Fruit fly (Drosophila melanogaster) whole organism, embryonic: ENCODE measurements around the gene CG13248.
A peak's percentile ranks its signal among the peaks of the same experiment; 100 is the strongest.

Source experiments
- Ada2b ChIP-seq: fragments of 200-800 bp; sonication (Bioruptor generic); IDR thresholded peaks from 2 replicates; pipeline ENCODE4 v1.3.6; 2022; ENCODE audit warnings: missing biosample characterization, missing genetic modification characterization
- Atf-2 ChIP-seq: fragments of 200-800 bp; sonication (Bioruptor generic); optimal IDR thresholded peaks from 2 replicates; lab custom pipeline; 2016; ENCODE audit warnings: missing biosample characterization, missing genetic modification characterization
- Atf6 ChIP-seq: fragments of 200-800 bp; sonication (Bioruptor generic); IDR thresholded peaks from 2 replicates; pipeline ENCODE4 v1.3.6; 2022; ENCODE audit warnings: missing biosample characterization, missing genetic modification characterization
- CG10321 ChIP-seq: fragments of 200-800 bp; sonication (Bioruptor generic); IDR thresholded peaks from 2 replicates; pipeline ENCODE4 v1.3.6; 2022; ENCODE audit warnings: missing biosample characterization, missing genetic modification characterization
- CG10654 ChIP-seq: fragments of 200-800 bp; sonication (Bioruptor generic); optimal IDR thresholded peaks from 2 replicates; lab custom pipeline; 2016; ENCODE audit warnings: missing biosample characterization, missing genetic modification characterization
- CG11085 ChIP-seq: fragments of 200-800 bp; sonication (Bioruptor generic); IDR thresholded peaks from 2 replicates; pipeline ENCODE4 v1.3.6; 2022; ENCODE audit warnings: missing biosample characterization, missing genetic modification characterization
- CG11247 ChIP-seq: fragments of 200-800 bp; sonication (Bioruptor generic); IDR thresholded peaks from 2 replicates; pipeline ENCODE4 v1.3.6; 2022; ENCODE audit warnings: missing biosample characterization, missing genetic modification characterization
- CG12659 ChIP-seq: fragments of 200-800 bp; sonication (Bioruptor generic); optimal IDR thresholded peaks from 3 replicates; lab custom pipeline; 2017; ENCODE audit warnings: mild to moderate bottlenecking, missing biosample characterization, missing genetic modification reagents, missing genetic modification characterization
- CG14441 ChIP-seq: fragments of 200-800 bp; sonication (Bioruptor generic); IDR thresholded peaks from 2 replicates; pipeline ENCODE4 v1.3.6; 2022; ENCODE audit warnings: missing biosample characterization, missing genetic modification characterization
- CG14710 ChIP-seq: fragments of 200-800 bp; sonication (Bioruptor generic); optimal IDR thresholded peaks from 3 replicates; lab custom pipeline; 2019; ENCODE audit warnings: missing biosample characterization, mild to moderate bottlenecking, missing genetic modification characterization, moderate library complexity
- CG14860 ChIP-seq: fragments of 200-800 bp; sonication (Bioruptor generic); IDR thresholded peaks from 3 replicates; pipeline ENCODE4 v1.3.6; 2022; ENCODE audit warnings: missing biosample characterization, missing genetic modification characterization; ENCODE audit not compliant: partially characterized antibody
- CG15479 ChIP-seq: fragments of 200-800 bp; sonication (Bioruptor generic); optimal IDR thresholded peaks from 3 replicates; lab custom pipeline; 2019; ENCODE audit warnings: missing biosample characterization, mild to moderate bottlenecking, missing genetic modification characterization, moderate library complexity
- CG17359 ChIP-seq: fragments of 200-800 bp; sonication (Bioruptor generic); optimal IDR thresholded peaks from 3 replicates; lab custom pipeline; 2018; ENCODE audit warnings: missing biosample characterization, mild to moderate bottlenecking, missing genetic modification characterization, moderate library complexity
- CG18619 ChIP-seq: fragments of 200-800 bp; sonication (Bioruptor generic); optimal IDR thresholded peaks from 3 replicates; lab custom pipeline; 2017; ENCODE audit warnings: missing biosample characterization, mild to moderate bottlenecking, missing genetic modification characterization
- CG2202 ChIP-seq: fragments of 200-800 bp; sonication (Bioruptor generic); optimal IDR thresholded peaks from 2 replicates; lab custom pipeline; 2018; ENCODE audit warnings: missing biosample characterization, mild to moderate bottlenecking, missing genetic modification characterization
- CG31365 ChIP-seq: fragments of 200-800 bp; sonication (Bioruptor generic); optimal IDR thresholded peaks from 2 replicates; lab custom pipeline; 2018; ENCODE audit warnings: missing biosample characterization, mild to moderate bottlenecking, missing genetic modification characterization
- CG33557 ChIP-seq: fragments of 200-800 bp; sonication (Bioruptor generic); optimal IDR thresholded peaks from 2 replicates; lab custom pipeline; 2019; ENCODE audit warnings: missing biosample characterization, mild to moderate bottlenecking, missing genetic modification characterization, moderate library complexity
- Dad ChIP-seq: fragments of 200-800 bp; sonication (Bioruptor generic); optimal IDR thresholded peaks from 3 replicates; lab custom pipeline; 2016; ENCODE audit warnings: missing biosample characterization, missing genetic modification characterization
- Dbx ChIP-seq: fragments of 200-800 bp; sonication (Bioruptor generic); IDR thresholded peaks from 3 replicates; pipeline ENCODE4 v1.3.6; 2022; ENCODE audit warnings: missing biosample characterization, missing genetic modification characterization
- Drgx ChIP-seq: fragments of 200-800 bp; sonication (Bioruptor generic); IDR thresholded peaks from 2 replicates; pipeline ENCODE4 v1.3.6; 2022; ENCODE audit warnings: missing biosample characterization, missing genetic modification characterization
- Fer1 ChIP-seq: fragments of 200-800 bp; sonication (Bioruptor generic); optimal IDR thresholded peaks from 2 replicates; lab custom pipeline; 2017; ENCODE audit warnings: missing biosample characterization, mild to moderate bottlenecking, missing genetic modification characterization
- Fer2 ChIP-seq: fragments of 200-800 bp; sonication (Bioruptor generic); optimal IDR thresholded peaks from 2 replicates; lab custom pipeline; 2018; ENCODE audit warnings: missing biosample characterization, mild to moderate bottlenecking, missing genetic modification characterization, moderate library complexity
- Gug ChIP-seq: fragments of 200-800 bp; sonication (Bioruptor generic); IDR thresholded peaks from 4 replicates; pipeline ENCODE4 v1.3.6; 2022; ENCODE audit warnings: missing biosample characterization, missing genetic modification characterization
- Hand ChIP-seq: fragments of 200-800 bp; sonication (Bioruptor generic); optimal IDR thresholded peaks from 2 replicates; lab custom pipeline; 2017; ENCODE audit warnings: mild to moderate bottlenecking, missing biosample characterization, missing genetic modification reagents, missing genetic modification characterization
- Kr ChIP-seq: fragments of 200-800 bp; sonication (Bioruptor generic); optimal IDR thresholded peaks from 2 replicates; lab custom pipeline; 2017; ENCODE audit warnings: missing biosample characterization, mild to moderate bottlenecking, missing genetic modification characterization
- Meics ChIP-seq: fragments of 200-800 bp; sonication (Bioruptor generic); optimal IDR thresholded peaks from 2 replicates; lab custom pipeline; 2017; ENCODE audit warnings: missing biosample characterization, mild to moderate bottlenecking, missing genetic modification characterization
- Poxn ChIP-seq: fragments of 200-800 bp; sonication (Bioruptor generic); IDR thresholded peaks from 2 replicates; pipeline ENCODE4 v1.3.6; 2022; ENCODE audit warnings: missing biosample characterization, missing genetic modification characterization
- Ptx1 ChIP-seq: fragments of 200-800 bp; sonication (Bioruptor generic); IDR thresholded peaks from 2 replicates; pipeline ENCODE4 v1.3.6; 2022; ENCODE audit warnings: missing biosample characterization, missing genetic modification characterization
- Sox102F ChIP-seq: fragments of 200-800 bp; sonication (Bioruptor generic); optimal IDR thresholded peaks from 2 replicates; lab custom pipeline; 2018; ENCODE audit warnings: missing biosample characterization, mild to moderate bottlenecking, missing genetic modification characterization, moderate library complexity
- bcd ChIP-seq: fragments of 200-800 bp; sonication (Bioruptor generic); optimal IDR thresholded peaks from 2 replicates; lab custom pipeline; 2017; ENCODE audit warnings: missing biosample characterization, mild to moderate bottlenecking, missing genetic modification characterization
- croc ChIP-seq: fragments of 200-800 bp; sonication (Bioruptor generic); conservative IDR thresholded peaks from 3 replicates; pipeline ENCODE4 v1.3.6; 2022; ENCODE audit warnings: missing biosample characterization, missing genetic modification characterization
- dmrt99B ChIP-seq: fragments of 200-800 bp; sonication (Bioruptor generic); optimal IDR thresholded peaks from 2 replicates; lab custom pipeline; 2018; ENCODE audit warnings: missing biosample characterization, mild to moderate bottlenecking, missing genetic modification characterization, moderate library complexity
- fd3F ChIP-seq: fragments of 200-800 bp; sonication (Bioruptor generic); optimal IDR thresholded peaks from 2 replicates; lab custom pipeline; 2018; ENCODE audit warnings: missing biosample characterization, mild to moderate bottlenecking, missing genetic modification characterization, moderate library complexity
- fd64A ChIP-seq: fragments of 200-800 bp; sonication (Bioruptor generic); optimal IDR thresholded peaks from 3 replicates; lab custom pipeline; 2018; ENCODE audit warnings: missing biosample characterization, mild to moderate bottlenecking, missing genetic modification characterization
- gcm2 ChIP-seq: fragments of 200-800 bp; sonication (Bioruptor generic); optimal IDR thresholded peaks from 2 replicates; lab custom pipeline; 2016; ENCODE audit warnings: missing biosample characterization, missing genetic modification characterization
- grau ChIP-seq: fragments of 200-800 bp; optimal IDR thresholded peaks from 3 replicates; lab custom pipeline; 2019; ENCODE audit warnings: missing biosample characterization, mild to moderate bottlenecking, missing genetic modification characterization, moderate library complexity
- insv ChIP-seq, 2 experiments: fragments of 200-800 bp; sonication (Bioruptor generic); optimal IDR thresholded peaks; 3 replicates each; lab custom pipeline; 2016 to 2018; ENCODE audit warnings: missing biosample characterization in 2 of 2, missing genetic modification characterization in 2 of 2
- jing ChIP-seq: fragments of 200-800 bp; sonication (Bioruptor generic); optimal IDR thresholded peaks from 2 replicates; lab custom pipeline; 2018; ENCODE audit warnings: missing biosample characterization, mild to moderate bottlenecking, missing genetic modification characterization
- kah ChIP-seq: fragments of 200-800 bp; sonication (Bioruptor generic); optimal IDR thresholded peaks from 2 replicates; lab custom pipeline; 2018; ENCODE audit warnings: missing biosample characterization, mild to moderate bottlenecking, missing genetic modification characterization
- lola ChIP-seq, 3 experiments: fragments of >200 bp in 2 of 3; fragments of 200-800 bp in 1 of 3; sonication (Bioruptor generic) in 1 of 3; optimal IDR thresholded peaks; 2 replicates each; lab custom pipeline; 2017 to 2019; ENCODE audit warnings: missing biosample characterization in 3 of 3, missing genetic modification characterization in 3 of 3, mild to moderate bottlenecking in 1 of 3, moderate library complexity in 1 of 3
- maf-S ChIP-seq: fragments of 200-800 bp; sonication (Bioruptor generic); optimal IDR thresholded peaks from 2 replicates; lab custom pipeline; 2016; ENCODE audit warnings: missing biosample characterization, missing genetic modification characterization
- phol ChIP-seq: fragments of 200-800 bp; sonication (Bioruptor generic); optimal IDR thresholded peaks from 3 replicates; lab custom pipeline; 2018; ENCODE audit warnings: missing biosample characterization, mild to moderate bottlenecking, missing genetic modification characterization, moderate library complexity
- pros ChIP-seq: fragments of 200-800 bp; sonication (Bioruptor generic); optimal IDR thresholded peaks from 3 replicates; lab custom pipeline; 2019; ENCODE audit warnings: missing biosample characterization, mild to moderate bottlenecking, missing genetic modification characterization, moderate library complexity
- ranshi ChIP-seq: fragments of 200-800 bp; sonication (Bioruptor generic); IDR thresholded peaks from 2 replicates; pipeline ENCODE4 v1.3.6; 2022; ENCODE audit warnings: missing biosample characterization, missing genetic modification characterization
- salm ChIP-seq: fragments of 200-800 bp; sonication (Bioruptor generic); optimal IDR thresholded peaks from 2 replicates; lab custom pipeline; 2018; ENCODE audit warnings: missing biosample characterization, mild to moderate bottlenecking, missing genetic modification characterization
- sens-2 ChIP-seq: fragments of 200-800 bp; sonication (Bioruptor generic); IDR thresholded peaks from 2 replicates; pipeline ENCODE4 v1.3.6; 2022; ENCODE audit warnings: missing biosample characterization, missing genetic modification characterization
- sug ChIP-seq: fragments of 200-800 bp; optimal IDR thresholded peaks from 2 replicates; lab custom pipeline; 2019; ENCODE audit warnings: missing biosample characterization, mild to moderate bottlenecking, missing genetic modification characterization, moderate library complexity
- tap ChIP-seq: fragments of 200-800 bp; optimal IDR thresholded peaks from 3 replicates; lab custom pipeline; 2019; ENCODE audit warnings: missing biosample characterization, mild to moderate bottlenecking, missing genetic modification characterization, moderate library complexity

The CG13248 gene

dm6 chr3L:20444815-20445519 is 34.6 kb upstream of the CG13248 start (continued):
- peak; percentile 94 for TF ChIP-seq CG14441 (GFP tag; lab: Robert Waterston, UW)
- TF ChIP-seq Ada2b, result peak; percentile 94
- no peak for TF ChIP-seq CG15479
- TF ChIP-seq sens-2, result peak; percentile 72
- peak; percentile 75 for TF ChIP-seq croc (GFP tag; lab: Robert Waterston, UW)
- no peak for TF ChIP-seq Kr (GFP tag; lab: Kevin White, UChicago)
- TF ChIP-seq Fer1 (GFP tag; lab: Kevin White, UChicago), result peak; percentile 81
- TF ChIP-seq kah (GFP tag; lab: Kevin White, UChicago), result peak; percentile 58
- TF ChIP-seq jing (GFP tag; lab: Kevin White, UChicago), result peak; percentile 53
- TF ChIP-seq maf-S (GFP tag; lab: Kevin White, UChicago), result peak; percentile 9
- no peak for TF ChIP-seq pros (GFP tag; lab: Kevin White, UChicago)
- peak; percentile 83 for TF ChIP-seq phol (tag; lab: Kevin White, UChicago)
- TF ChIP-seq ranshi (GFP tag; lab: Robert Waterston, UW), result peak; percentile 91
- TF ChIP-seq CG33557 (GFP tag; lab: Kevin White, UChicago), result peak; percentile 20
- peak; percentile 82 for TF ChIP-seq Gug (GFP tag; lab: Robert Waterston, UW)
- TF ChIP-seq CG18619, result peak; percentile 78
- TF ChIP-seq CG17359, result peak; percentile 90
- TF ChIP-seq CG11085 (GFP tag; lab: Robert Waterston, UW), result peak; percentile 73
- TF ChIP-seq gcm2 (GFP tag; lab: Kevin White, UChicago), result peak; percentile 33
- peak; percentile 85 for TF ChIP-seq bcd
- peak; percentile 91 for TF ChIP-seq Sox102F
- peak; percentile 90 for TF ChIP-seq Drgx (GFP tag; lab: Robert Waterston, UW)
- TF ChIP-seq CG10654, result peak; percentile 75
- TF ChIP-seq salm (tag; lab: Kevin White, UChicago), result peak; percentile 72
- TF ChIP-seq CG11247, result peak; percentile 85
- peak; percentile 60 for TF ChIP-seq Fer2 (tag; lab: Kevin White, UChicago)
- peak; percentile 70 for TF ChIP-seq CG14710
- no peak for TF ChIP-seq Atf-2 (GFP tag; lab: Kevin White, UChicago)
- peak; percentile 49 for TF ChIP-seq CG2202 (tag; lab: Kevin White, UChicago)
- peak; percentile 87 for TF ChIP-seq Dbx (GFP tag; lab: Robert Waterston, UW)
- TF ChIP-seq Dad (GFP tag; lab: Kevin White, UChicago), result peak; percentile 42
- peak; percentile 86 for TF ChIP-seq Meics
- peak; percentile 83 for TF ChIP-seq grau
- peak; percentile 88 for TF ChIP-seq CG12659 (GFP tag; lab: Kevin White, UChicago)
- peak; percentile 53 for TF ChIP-seq CG31365
- TF ChIP-seq insv (GFP tag; optimal IDR thresholded peaks at IDR 0.05; lab: Kevin White, UChicago), result no peak
- TF ChIP-seq fd64A (GFP tag; lab: Kevin White, UChicago), result peak; percentile 68
- TF ChIP-seq CG14860 (GFP tag; lab: Robert Waterston, UW), result 0 out of 3 replicates have a peak, but pooled peaks have one; percentile 20
- peak; percentile 79 for TF ChIP-seq fd3F (GFP tag; lab: Kevin White, UChicago)
- TF ChIP-seq dmrt99B (tag; lab: Kevin White, UChicago), result peak; percentile 91
- peak in 1 of 3 experiments; percentile 60 for TF ChIP-seq lola (GFP tag; optimal IDR thresholded peaks at IDR 0.05; lab: Kevin White, UChicago)
- peak; percentile 24; the same call in 1 of the 2 replicates for TF ChIP-seq CG10321 (GFP tag; lab: Robert Waterston, UW)
- peak; percentile 53 for TF ChIP-seq sug (tag; lab: Kevin White, UChicago)
- TF ChIP-seq tap (tag; lab: Kevin White, UChicago), result peak; percentile 84
- 0 out of 2 replicates have a peak, but pooled peaks have one; percentile 37 for TF ChIP-seq Poxn (GFP tag; lab: Robert Waterston, UW)
- peak; percentile 44 for TF ChIP-seq Hand
- peak; percentile 92 for TF ChIP-seq Atf6 (GFP tag; lab: Robert Waterston, UW)
- TF ChIP-seq Ptx1, result peak; percentile 93
